Worm (Caenorhabditis elegans): Measurements from ENCODE around the gene let-721.

DNA sequence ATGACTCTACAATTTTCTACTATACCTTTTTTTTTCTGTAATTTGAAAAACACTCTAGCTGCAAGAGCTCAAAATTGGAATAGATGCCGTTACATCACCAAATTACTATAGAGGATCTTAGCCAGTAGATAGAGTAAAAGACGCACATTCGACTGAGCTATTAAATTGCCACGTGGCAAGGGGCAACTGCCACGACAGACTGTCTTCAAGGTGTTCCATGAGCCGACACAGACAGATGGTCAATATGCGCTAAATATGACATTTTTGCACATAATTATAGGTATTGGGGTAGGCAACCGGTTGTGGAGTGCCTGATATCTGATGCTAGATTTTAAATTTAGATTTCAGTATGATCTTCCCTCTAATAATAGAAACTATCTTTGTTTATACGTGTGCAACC lies 32.7 kb upstream of the let-721 start:
- TF ChIP-seq ceh-30 (tag; optimal IDR thresholded peaks at IDR 0.05), result no peak
- no peak for TF ChIP-seq pha-4 (tag; optimal IDR thresholded peaks at IDR 0.05)
- no peak for TF ChIP-seq T23F11.4 (GFP tag; optimal IDR thresholded peaks at IDR 0.05)
- TF ChIP-seq ama-1 (optimal IDR thresholded peaks at IDR 0.05), result no peak
- no peak for TF ChIP-seq hlh-30 (tag; optimal IDR thresholded peaks at IDR 0.05; ENCODE audit: insufficient read depth)
- no peak for TF ChIP-seq hlh-15 (tag; optimal IDR thresholded peaks at IDR 0.05)
- TF ChIP-seq eyg-1 (tag; optimal IDR thresholded peaks at IDR 0.05), result no peak
- no peak for TF ChIP-seq Y22D7AL.16 (tag; optimal IDR thresholded peaks at IDR 0.05)
- TF ChIP-seq nhr-11 (tag; optimal IDR thresholded peaks at IDR 0.05), result no peak
- TF ChIP-seq fkh-10 (GFP tag; optimal IDR thresholded peaks at IDR 0.05), result no peak
- TF ChIP-seq ceh-14 (tag; optimal IDR thresholded peaks at IDR 0.05), result no peak
- TF ChIP-seq K09A11.1 (tag; optimal IDR thresholded peaks at IDR 0.05; ENCODE audit: insufficient read depth), result no peak
- TF ChIP-seq pax-1 (tag; optimal IDR thresholded peaks at IDR 0.05), result no peak
- TF ChIP-seq C08G9.2 (tag; optimal IDR thresholded peaks at IDR 0.05), result no peak

Data from whole organism, late embryonic.